Worm (Caenorhabditis elegans): ENCODE data around the gene hsp-75.

hsp-75 gene

ce11 chrIII:7207903-7208497 is 18.5 kb downstream of the hsp-75 start, which contains the start of gene rpl-6 (continued):
- TF ChIP-seq Y53G8AR.9 (GFP tag; conservative IDR thresholded peaks at IDR 0.05): peak; percentile 84
- no peak for TF ChIP-seq nfya-2 (GFP tag; IDR thresholded peaks at IDR 0.05)
- TF ChIP-seq efl-1 (GFP tag; optimal IDR thresholded peaks at IDR 0.05): peak; percentile 68
- peak; percentile 2 for TF ChIP-seq ama-1 (optimal IDR thresholded peaks at IDR 0.05)
- peak in 1 of 2 experiments; percentile 29 for TF ChIP-seq ama-1 (GFP tag; optimal IDR thresholded peaks at IDR 0.05)
- TF ChIP-seq ekl-4 (GFP tag; IDR thresholded peaks at IDR 0.05): peak; percentile 86
- no peak for TF ChIP-seq sptf-2 (GFP tag; optimal IDR thresholded peaks at IDR 0.05)
- no peak for TF ChIP-seq somi-1 (GFP tag; optimal IDR thresholded peaks at IDR 0.05)
- peak; percentile 29; the same call in 1 of the 2 replicates for TF ChIP-seq ceh-100 (GFP tag; IDR thresholded peaks at IDR 0.05)
- TF ChIP-seq F22D6.2 (tag; optimal IDR thresholded peaks at IDR 0.05): no peak
- TF ChIP-seq hsf-1 (GFP tag; IDR thresholded peaks at IDR 0.05): no peak
- TF ChIP-seq ets-4 (GFP tag; optimal IDR thresholded peaks at IDR 0.05): no peak
- no peak for TF ChIP-seq F57A8.1 (GFP tag; optimal IDR thresholded peaks at IDR 0.05)
- TF ChIP-seq nfyb-1 (GFP tag; IDR thresholded peaks at IDR 0.05): no peak
- no peak for TF ChIP-seq egrh-3 (GFP tag; IDR thresholded peaks at IDR 0.05)
- no peak for TF ChIP-seq aptf-3 (GFP tag; IDR thresholded peaks at IDR 0.05)
- TF ChIP-seq F39B2.1 (GFP tag; IDR thresholded peaks at IDR 0.05): no peak
- TF ChIP-seq F49E8.2 (tag; optimal IDR thresholded peaks at IDR 0.05; ENCODE audit: insufficient read depth): peak; percentile 47
- peak; percentile 64 for TF ChIP-seq attf-5 (GFP tag; optimal IDR thresholded peaks at IDR 0.05)
- TF ChIP-seq Y53F4B.3 (GFP tag; IDR thresholded peaks at IDR 0.05): no peak
- no peak for TF ChIP-seq hmg-20 (GFP tag; IDR thresholded peaks at IDR 0.05)
- peak; percentile 84 for TF ChIP-seq madf-3 (GFP tag; IDR thresholded peaks at IDR 0.05)
- no peak for TF ChIP-seq sdz-38 (tag; optimal IDR thresholded peaks at IDR 0.05)
- peak; percentile 73 for TF ChIP-seq rcor-1 (GFP tag; IDR thresholded peaks at IDR 0.05)
- TF ChIP-seq lsy-27 (tag; optimal IDR thresholded peaks at IDR 0.05; ENCODE audit: borderline replicate concordance, insufficient read depth): peak; percentile 16
- peak; percentile 55; the same call in 1 of the 2 replicates for TF ChIP-seq dox-1 (GFP tag; IDR thresholded peaks at IDR 0.05)
- TF ChIP-seq C06A6.2 (GFP tag; conservative IDR thresholded peaks at IDR 0.05): no peak; the same call in 1 of the 2 replicates
- no peak for TF ChIP-seq hrde-1 (tag; optimal IDR thresholded peaks at IDR 0.05; ENCODE audit: borderline replicate concordance)
- no peak for TF ChIP-seq ceh-40 (GFP tag; IDR thresholded peaks at IDR 0.05)
- no peak for TF ChIP-seq athp-1 (tag; optimal IDR thresholded peaks at IDR 0.05)
- 0 out of 2 replicates have a peak, but pooled peaks have one; percentile 62 for TF ChIP-seq ztf-28 (GFP tag; IDR thresholded peaks at IDR 0.05)
- TF ChIP-seq snpc-4 (GFP tag; optimal IDR thresholded peaks at IDR 0.05): no peak
- peak; percentile 49 to 76 (median 62) for TF ChIP-seq snpc-4 (tag; optimal IDR thresholded peaks at IDR 0.05)
- TF ChIP-seq xnd-1 (tag; optimal IDR thresholded peaks at IDR 0.05): peak; percentile 1
- no peak for TF ChIP-seq unc-62 (GFP tag; optimal IDR thresholded peaks at IDR 0.05)
- TF ChIP-seq lsl-1 (GFP tag; optimal IDR thresholded peaks at IDR 0.05): peak; percentile 91
- no peak for TF ChIP-seq ztf-22 (GFP tag; optimal IDR thresholded peaks at IDR 0.05)
- peak; percentile 79 for TF ChIP-seq F23B12.7 (tag; optimal IDR thresholded peaks at IDR 0.05; ENCODE audit: insufficient read depth)
- TF ChIP-seq madf-8 (GFP tag; conservative IDR thresholded peaks at IDR 0.05): peak; percentile 54
- TF ChIP-seq mel-28 (tag; optimal IDR thresholded peaks at IDR 0.05; ENCODE audit: borderline replicate concordance): no peak
- no peak for TF ChIP-seq tbx-9 (tag; optimal IDR thresholded peaks at IDR 0.05; ENCODE audit: borderline replicate concordance)
- TF ChIP-seq let-607 (tag; optimal IDR thresholded peaks at IDR 0.05): peak in 1 of 2 experiments; percentile 42
- peak; percentile 47 for TF ChIP-seq ztf-18 (tag; optimal IDR thresholded peaks at IDR 0.05)
- TF ChIP-seq unc-130 (GFP tag; optimal IDR thresholded peaks at IDR 0.05): no peak
- no peak for TF ChIP-seq F10E7.11 (tag; optimal IDR thresholded peaks at IDR 0.05)
- TF ChIP-seq lin-35 (GFP tag; optimal IDR thresholded peaks at IDR 0.05): peak in 1 of 3 experiments; percentile 86
- TF ChIP-seq egl-18 (GFP tag; IDR thresholded peaks at IDR 0.05): no peak
- TF ChIP-seq akir-1 (GFP tag; optimal IDR thresholded peaks at IDR 0.05): no peak
